Fruit fly (Drosophila melanogaster) whole organism, embryonic: ENCODE data around the gene Mdh1.
A peak's percentile ranks its signal among the peaks of the same experiment; 100 is the strongest.

ENCODE experiments used
- BEAF-32 ChIP-seq: fragments of 200-800 bp; sonication (Bioruptor generic); optimal IDR thresholded peaks from 3 replicates; lab custom pipeline; 2017; ENCODE audit warnings: missing biosample characterization, missing genetic modification characterization, mild to moderate bottlenecking, moderate library complexity, missing genetic modification reagents
- CG10209 ChIP-seq: fragments of 200-800 bp; sonication (Bioruptor generic); optimal IDR thresholded peaks from 3 replicates; lab custom pipeline; 2017; ENCODE audit warnings: missing biosample characterization, mild to moderate bottlenecking, missing genetic modification characterization, missing genetic modification reagents
- CG1024 ChIP-seq: fragments of 200-800 bp; sonication (Bioruptor generic); IDR thresholded peaks from 2 replicates; pipeline ENCODE4 v1.3.6; 2022; ENCODE audit warnings: missing biosample characterization, missing genetic modification characterization
- CG10979 ChIP-seq: fragments of 200-800 bp; sonication (Bioruptor generic); optimal IDR thresholded peaks from 2 replicates; lab custom pipeline; 2018; ENCODE audit warnings: missing biosample characterization, mild to moderate bottlenecking, missing genetic modification characterization, moderate library complexity
- CG11504 ChIP-seq: fragments of 200-800 bp; sonication (Bioruptor generic); optimal IDR thresholded peaks from 3 replicates; lab custom pipeline; 2019; ENCODE audit warnings: missing biosample characterization, mild to moderate bottlenecking, missing genetic modification characterization, moderate library complexity
- CG14014 ChIP-seq: fragments of 200-800 bp; sonication (Bioruptor generic); IDR thresholded peaks from 2 replicates; pipeline ENCODE4 v1.3.6; 2022; ENCODE audit warnings: missing biosample characterization, missing genetic modification characterization
- CG14441 ChIP-seq: fragments of 200-800 bp; sonication (Bioruptor generic); IDR thresholded peaks from 2 replicates; pipeline ENCODE4 v1.3.6; 2022; ENCODE audit warnings: missing biosample characterization, missing genetic modification characterization
- CG14860 ChIP-seq: fragments of 200-800 bp; sonication (Bioruptor generic); IDR thresholded peaks from 3 replicates; pipeline ENCODE4 v1.3.6; 2022; ENCODE audit warnings: missing biosample characterization, missing genetic modification characterization; ENCODE audit not compliant: partially characterized antibody
- CG16779 ChIP-seq: fragments of 200-800 bp; sonication (Bioruptor generic); IDR thresholded peaks from 2 replicates; pipeline ENCODE4 v1.3.6; 2022; ENCODE audit warnings: missing biosample characterization, missing genetic modification characterization
- CG18011 ChIP-seq: fragments of 200-800 bp; sonication (Bioruptor generic); optimal IDR thresholded peaks from 2 replicates; lab custom pipeline; 2017; ENCODE audit warnings: missing biosample characterization, missing genetic modification characterization, mild to moderate bottlenecking, moderate library complexity, missing genotype
- CG2120 ChIP-seq: fragments of 200-800 bp; sonication (Bioruptor generic); optimal IDR thresholded peaks from 3 replicates; lab custom pipeline; 2016; ENCODE audit warnings: missing biosample characterization, missing genetic modification characterization
- CG31224 ChIP-seq: fragments of 200-800 bp; sonication (Bioruptor generic); IDR thresholded peaks from 2 replicates; pipeline ENCODE4 v1.3.6; 2022; ENCODE audit warnings: missing biosample characterization, missing genetic modification characterization
- CG31365 ChIP-seq: fragments of 200-800 bp; sonication (Bioruptor generic); optimal IDR thresholded peaks from 2 replicates; lab custom pipeline; 2018; ENCODE audit warnings: missing biosample characterization, mild to moderate bottlenecking, missing genetic modification characterization
- CG3847 ChIP-seq: fragments of 200-800 bp; sonication (Bioruptor generic); IDR thresholded peaks from 2 replicates; pipeline ENCODE4 v1.3.6; 2022; ENCODE audit warnings: missing biosample characterization, missing genetic modification characterization
- CG3995 ChIP-seq: fragments of 200-800 bp; sonication (Bioruptor generic); optimal IDR thresholded peaks from 3 replicates; lab custom pipeline; 2016; ENCODE audit warnings: missing biosample characterization, missing genetic modification characterization
- CG4424 ChIP-seq: fragments of 200-800 bp; sonication (Bioruptor generic); optimal IDR thresholded peaks from 3 replicates; lab custom pipeline; 2016; ENCODE audit warnings: missing biosample characterization, missing genetic modification characterization
- CG6654 ChIP-seq: fragments of 200-800 bp; sonication (Bioruptor generic); optimal IDR thresholded peaks from 2 replicates; lab custom pipeline; 2017; ENCODE audit warnings: missing biosample characterization, mild to moderate bottlenecking, missing genetic modification characterization
- CG7357 ChIP-seq: fragments of 200-800 bp; sonication (Bioruptor generic); IDR thresholded peaks from 3 replicates; pipeline ENCODE4 v1.3.6; 2022; ENCODE audit warnings: missing biosample characterization, missing genetic modification characterization
- CG8924 ChIP-seq: fragments of 200-800 bp; optimal IDR thresholded peaks from 3 replicates; lab custom pipeline; 2019; ENCODE audit warnings: missing biosample characterization, mild to moderate bottlenecking, missing genetic modification characterization, moderate library complexity
- CG9215 ChIP-seq: fragments of 200-800 bp; sonication (Bioruptor generic); IDR thresholded peaks from 2 replicates; pipeline ENCODE4 v1.3.6; 2022; ENCODE audit warnings: missing biosample characterization, missing genetic modification characterization
- CG9727 ChIP-seq: fragments of 200-800 bp; sonication (Bioruptor generic); optimal IDR thresholded peaks from 3 replicates; lab custom pipeline; 2017; ENCODE audit warnings: missing biosample characterization, mild to moderate bottlenecking, missing genetic modification characterization
- Chrac-16 ChIP-seq: fragments of 200-800 bp; sonication (Bioruptor generic); optimal IDR thresholded peaks from 3 replicates; lab custom pipeline; 2016; ENCODE audit warnings: missing biosample characterization, missing genetic modification characterization
- D ChIP-seq, 2 experiments: fragments of 200-800 bp in 1 of 2; fragments of >200 bp in 1 of 2; sonication (Bioruptor generic) in 1 of 2; optimal IDR thresholded peaks; 2 replicates in 1 of 2; 3 replicates in 1 of 2; lab custom pipeline; 2017; ENCODE audit warnings: mild to moderate bottlenecking in 1 of 2, missing biosample characterization in 1 of 2, missing genetic modification characterization in 1 of 2, missing genetic modification reagents in 1 of 2
- Dad ChIP-seq: fragments of 200-800 bp; sonication (Bioruptor generic); optimal IDR thresholded peaks from 3 replicates; lab custom pipeline; 2016; ENCODE audit warnings: missing biosample characterization, missing genetic modification characterization
- Dip2 ChIP-seq: fragments of 200-800 bp; sonication (Bioruptor generic); IDR thresholded peaks from 2 replicates; pipeline ENCODE4 v1.3.6; 2022; ENCODE audit warnings: missing biosample characterization, missing genetic modification characterization
- H15 ChIP-seq: fragments of 200-800 bp; sonication (Bioruptor generic); IDR thresholded peaks from 3 replicates; pipeline ENCODE4 v1.3.6; 2022; ENCODE audit warnings: missing biosample characterization, missing genetic modification characterization
- HmgZ ChIP-seq: fragments of 200-800 bp; sonication (Bioruptor generic); optimal IDR thresholded peaks from 2 replicates; lab custom pipeline; 2018; ENCODE audit warnings: missing biosample characterization, mild to moderate bottlenecking, missing genetic modification characterization
- Hmr ChIP-seq: fragments of 200-800 bp; sonication (Bioruptor generic); optimal IDR thresholded peaks from 3 replicates; lab custom pipeline; 2017; ENCODE audit warnings: mild to moderate bottlenecking, missing biosample characterization, missing genetic modification reagents, missing genetic modification characterization
- Hr3 ChIP-seq: fragments of 200-800 bp; sonication (Bioruptor generic); optimal IDR thresholded peaks from 3 replicates; lab custom pipeline; 2016; ENCODE audit warnings: missing biosample characterization, missing genetic modification characterization
- Meics ChIP-seq: fragments of 200-800 bp; sonication (Bioruptor generic); optimal IDR thresholded peaks from 2 replicates; lab custom pipeline; 2017; ENCODE audit warnings: missing biosample characterization, mild to moderate bottlenecking, missing genetic modification characterization
- ase ChIP-seq: fragments of 200-800 bp; sonication (Bioruptor generic); IDR thresholded peaks from 3 replicates; pipeline ENCODE4 v1.3.6; 2022; ENCODE audit warnings: missing biosample characterization, missing genetic modification characterization
- cato ChIP-seq: fragments of 200-800 bp; sonication (Bioruptor generic); optimal IDR thresholded peaks from 2 replicates; lab custom pipeline; 2016; ENCODE audit warnings: missing biosample characterization, missing genetic modification characterization, borderline replicate concordance
- caup ChIP-seq: fragments of 200-800 bp; sonication (Bioruptor generic); optimal IDR thresholded peaks from 3 replicates; lab custom pipeline; 2017; ENCODE audit warnings: missing biosample characterization, mild to moderate bottlenecking, missing genetic modification characterization, moderate library complexity; ENCODE audit not compliant: severe bottlenecking
- chm ChIP-seq: fragments of 200-800 bp; sonication (Bioruptor generic); IDR thresholded peaks from 2 replicates; pipeline ENCODE4 v1.3.6; 2022; ENCODE audit warnings: missing biosample characterization, missing genetic modification characterization
- dm ChIP-seq: fragments of 200-800 bp; sonication (Bioruptor generic); optimal IDR thresholded peaks from 3 replicates; lab custom pipeline; 2016; ENCODE audit warnings: missing biosample characterization, missing genetic modification characterization
- fu2 ChIP-seq: fragments of 200-800 bp; sonication (Bioruptor generic); optimal IDR thresholded peaks from 2 replicates; lab custom pipeline; 2016; ENCODE audit warnings: missing biosample characterization, missing genetic modification characterization
- gcm ChIP-seq: fragments of 200-800 bp; sonication (Bioruptor generic); optimal IDR thresholded peaks from 2 replicates; lab custom pipeline; 2019; ENCODE audit warnings: missing biosample characterization, mild to moderate bottlenecking, missing genetic modification characterization, moderate library complexity
- h ChIP-seq: fragments of >200 bp; optimal IDR thresholded peaks from 2 replicates; lab custom pipeline; 2017
- hbn ChIP-seq: fragments of 200-800 bp; sonication (Bioruptor generic); IDR thresholded peaks from 2 replicates; pipeline ENCODE4 v1.3.6; 2022; ENCODE audit warnings: missing biosample characterization, missing genetic modification characterization; ENCODE audit not compliant: partially characterized antibody
- nau ChIP-seq: fragments of 200-800 bp; sonication (Bioruptor generic); optimal IDR thresholded peaks from 3 replicates; lab custom pipeline; 2017; ENCODE audit warnings: missing biosample characterization, mild to moderate bottlenecking, missing genetic modification characterization, missing genetic modification reagents
- nerfin-1 ChIP-seq: fragments of 200-800 bp; sonication (Bioruptor generic); optimal IDR thresholded peaks from 3 replicates; lab custom pipeline; 2019; ENCODE audit warnings: missing biosample characterization, mild to moderate bottlenecking, missing genetic modification characterization, moderate library complexity
- row ChIP-seq: fragments of 200-800 bp; sonication (Bioruptor generic); IDR thresholded peaks from 3 replicates; pipeline ENCODE4 v1.3.6; 2022; ENCODE audit warnings: missing biosample characterization, missing genetic modification characterization
- sens ChIP-seq: fragments of 200-800 bp; sonication (Bioruptor generic); peaks from one replicate; lab custom pipeline; 2016; ENCODE audit warnings: missing biosample characterization, missing genetic modification characterization
- sqz ChIP-seq: fragments of 200-800 bp; sonication (Bioruptor generic); optimal IDR thresholded peaks from 3 replicates; lab custom pipeline; 2018; ENCODE audit warnings: missing biosample characterization, mild to moderate bottlenecking, missing genetic modification characterization
- stc ChIP-seq: fragments of 200-800 bp; sonication (Bioruptor generic); IDR thresholded peaks from 2 replicates; pipeline ENCODE4 v1.3.6; 2022; ENCODE audit warnings: missing biosample characterization, missing genetic modification characterization
- sug ChIP-seq: fragments of 200-800 bp; optimal IDR thresholded peaks from 2 replicates; lab custom pipeline; 2019; ENCODE audit warnings: missing biosample characterization, mild to moderate bottlenecking, missing genetic modification characterization, moderate library complexity
- trh ChIP-seq: fragments of 200-800 bp; sonication (Bioruptor generic); optimal IDR thresholded peaks from 2 replicates; lab custom pipeline; 2016; ENCODE audit warnings: missing biosample characterization, missing genetic modification characterization
- ttk ChIP-seq: fragments of 200-800 bp; sonication (Bioruptor generic); IDR thresholded peaks from 2 replicates; pipeline ENCODE4 v2.1.2; 2022; ENCODE audit warnings: missing biosample characterization, missing genetic modification characterization
- tx ChIP-seq: fragments of 200-800 bp; sonication (Bioruptor generic); optimal IDR thresholded peaks from 2 replicates; lab custom pipeline; 2016; ENCODE audit warnings: missing biosample characterization, missing genetic modification characterization

Gene Mdh1

dm6 chr2L:10386208-10386805 is 9.8 kb downstream of the Mdh1 start, which contains the start of the genes Cdk1 and mRpS7 (continued):
- peak; percentile 68 for TF ChIP-seq CG10209 (GFP tag; lab: Kevin White, UChicago)
- peak; percentile 63 for TF ChIP-seq cato
- peak; percentile 12 for TF ChIP-seq nau (GFP tag; lab: Kevin White, UChicago)
- TF ChIP-seq CG14860 (GFP tag; lab: Robert Waterston, UW), result no peak
- peak; percentile 33 for TF ChIP-seq BEAF-32 (GFP tag; lab: Kevin White, UChicago)
- peak; percentile 65; the same call in 2 of the 3 replicates for TF ChIP-seq CG7357 (GFP tag; lab: Robert Waterston, UW)
- peak; percentile 68 for TF ChIP-seq chm (GFP tag; lab: Robert Waterston, UW)
- TF ChIP-seq tx, result peak; percentile 44
- peak; percentile 94 for TF ChIP-seq sens (GFP tag; lab: Kevin White, UChicago)
- TF ChIP-seq trh, result peak; percentile 60
- no peak for TF ChIP-seq CG16779
- peak; percentile 76 for TF ChIP-seq Chrac-16 (GFP tag; lab: Kevin White, UChicago)
- TF ChIP-seq ttk, result peak; percentile 63; the same call in 1 of the 2 replicates
- TF ChIP-seq CG10979 (tag; lab: Kevin White, UChicago), result peak; percentile 70
- TF ChIP-seq dm (GFP tag; lab: Kevin White, UChicago), result peak; percentile 43
- TF ChIP-seq CG18011 (GFP tag; lab: Kevin White, UChicago), result peak; percentile 9
- TF ChIP-seq CG14014 (GFP tag; lab: Robert Waterston, UW), result peak; percentile 70
- peak; percentile 85 for TF ChIP-seq CG11504
- TF ChIP-seq Meics, result peak; percentile 79
- TF ChIP-seq CG2120, result peak; percentile 80
- TF ChIP-seq H15 (GFP tag; lab: Robert Waterston, UW), result peak; percentile 47; the same call in 1 of the 3 replicates
- TF ChIP-seq h (lab: Kevin White, UChicago), result no peak
- TF ChIP-seq sug (tag; lab: Kevin White, UChicago), result peak; percentile 65
- TF ChIP-seq CG9215 (GFP tag; lab: Robert Waterston, UW), result no peak
- no peak for TF ChIP-seq Dip2
- peak; percentile 74 for TF ChIP-seq CG14441 (GFP tag; lab: Robert Waterston, UW)
- TF ChIP-seq CG31224, result peak; percentile 39; the same call in 1 of the 2 replicates
- peak; percentile 29 for TF ChIP-seq fu2 (GFP tag; lab: Kevin White, UChicago)
- TF ChIP-seq hbn, result no peak
- peak; percentile 21 for TF ChIP-seq Dad (GFP tag; lab: Kevin White, UChicago)
- TF ChIP-seq row (GFP tag; lab: Robert Waterston, UW), result peak; percentile 81
- peak; percentile 60; the same call in 2 of the 3 replicates for TF ChIP-seq ase (GFP tag; lab: Robert Waterston, UW)
- peak; percentile 69; the same call in 1 of the 2 replicates for TF ChIP-seq CG1024
- peak; percentile 7 for TF ChIP-seq CG6654 (GFP tag; lab: Kevin White, UChicago)
- TF ChIP-seq sqz (GFP tag; lab: Kevin White, UChicago), result peak; percentile 39
- TF ChIP-seq CG9727 (GFP tag; lab: Kevin White, UChicago), result peak; percentile 77
- TF ChIP-seq caup (GFP tag; lab: Kevin White, UChicago), result peak; percentile 52
- TF ChIP-seq Hr3 (GFP tag; lab: Kevin White, UChicago), result peak; percentile 80
- peak; percentile 87 for TF ChIP-seq CG8924 (tag; lab: Kevin White, UChicago)
- TF ChIP-seq CG4424 (GFP tag; lab: Kevin White, UChicago), result peak; percentile 70
- no peak for TF ChIP-seq CG31365 (tag; lab: Kevin White, UChicago)
- TF ChIP-seq HmgZ (tag; lab: Kevin White, UChicago), result peak; percentile 51
- TF ChIP-seq CG3995, result peak; percentile 4
- peak; percentile 66 for TF ChIP-seq gcm (GFP tag; lab: Kevin White, UChicago)
- peak; percentile 51 for TF ChIP-seq nerfin-1 (tag; lab: Kevin White, UChicago)
- TF ChIP-seq stc, result peak; percentile 15; the same call in 1 of the 2 replicates
- TF ChIP-seq Hmr (GFP tag; lab: Kevin White, UChicago), result peak; percentile 73
- no peak for TF ChIP-seq D (optimal IDR thresholded peaks at IDR 0.05; lab: Kevin White, UChicago)
- peak; percentile 64 for TF ChIP-seq D (GFP tag; optimal IDR thresholded peaks at IDR 0.05; lab: Kevin White, UChicago)
- peak; percentile 51; the same call in 1 of the 2 replicates for TF ChIP-seq CG3847 (GFP tag; lab: Robert Waterston, UW)
